Worm (Caenorhabditis elegans): ENCODE measurements around the gene vps-8.

DNA sequence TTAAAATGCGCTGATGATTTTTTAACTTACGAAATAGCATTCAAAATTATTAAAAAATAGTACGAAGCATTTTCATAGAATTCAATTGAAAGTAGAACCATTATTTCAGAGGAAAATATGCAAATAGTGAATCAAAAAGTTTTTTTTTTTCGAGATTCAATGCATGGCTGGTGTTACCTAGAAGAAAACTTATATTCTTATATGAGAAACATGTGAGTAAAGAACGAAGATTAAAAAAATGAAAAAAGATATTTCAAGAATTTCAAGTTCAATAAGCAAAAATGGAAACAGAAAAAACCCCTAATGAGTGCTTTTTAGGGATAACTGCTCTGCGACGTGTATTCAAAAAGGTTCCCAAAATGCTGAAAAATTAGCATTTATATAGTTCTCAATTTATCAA lies 39.8 kb downstream of the vps-8 start, which contains the start of gene sre-16:
- TF ChIP-seq med-1 (GFP tag; optimal IDR thresholded peaks at IDR 0.05; ENCODE audit: insufficient read depth) (no peak), ztf-23 (GFP tag; IDR thresholded peaks at IDR 0.05) (no peak), flt-1 (GFP tag; IDR thresholded peaks at IDR 0.05) (no peak), tab-1 (GFP tag; IDR thresholded peaks at IDR 0.05) (no peak), ztf-29 (GFP tag; IDR thresholded peaks at IDR 0.05) (no peak), T22C8.4 (GFP tag; IDR thresholded peaks at IDR 0.05) (no peak), klf-2 (GFP tag; conservative IDR thresholded peaks at IDR 0.05) (no peak)
